Worm (Caenorhabditis elegans): ENCODE data around the gene sre-18.

sre-18 gene

DNA sequence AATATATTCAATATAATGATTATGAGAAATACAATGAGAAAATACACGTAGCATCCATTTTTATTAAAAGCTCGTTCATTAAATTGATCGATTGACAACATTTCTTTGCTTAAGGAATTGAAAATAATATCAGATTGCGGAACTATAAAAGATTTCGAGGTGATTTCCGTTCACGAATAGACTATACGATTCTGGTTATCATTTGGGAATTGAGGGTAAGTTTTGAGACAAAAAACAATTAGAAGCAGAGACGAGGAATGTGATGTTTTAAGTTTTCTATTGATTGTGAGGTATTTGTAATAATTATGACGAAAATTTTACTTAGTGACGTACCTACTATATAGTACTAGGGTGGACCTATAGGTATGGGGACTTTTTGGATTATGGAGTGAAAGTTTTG is 9.3 kb upstream of the sre-18 start, which contains the start of gene sre-19:
TSS of gene sre-19 (minus strand) at position 101 of the 400 bp plus-strand sequence.
- TF ChIP-seq gei-17 (GFP tag; optimal IDR thresholded peaks at IDR 0.05) (no peak), lin-26 (GFP tag; IDR thresholded peaks at IDR 0.05) (no peak), K11D2.4 (GFP tag; IDR thresholded peaks at IDR 0.05) (no peak), akir-1 (GFP tag; optimal IDR thresholded peaks at IDR 0.05) (no peak), F22D6.2 (tag; optimal IDR thresholded peaks at IDR 0.05) (no peak), ets-4 (GFP tag; optimal IDR thresholded peaks at IDR 0.05) (no peak), let-526 (GFP tag; IDR thresholded peaks at IDR 0.05) (no peak), hlh-26 (GFP tag; conservative IDR thresholded peaks at IDR 0.05) (no peak), somi-1 (GFP tag; optimal IDR thresholded peaks at IDR 0.05) (no peak), nhr-120 (GFP tag; IDR thresholded peaks at IDR 0.05) (no peak), sea-2 (GFP tag; IDR thresholded peaks at IDR 0.05) (no peak)

DNA sequence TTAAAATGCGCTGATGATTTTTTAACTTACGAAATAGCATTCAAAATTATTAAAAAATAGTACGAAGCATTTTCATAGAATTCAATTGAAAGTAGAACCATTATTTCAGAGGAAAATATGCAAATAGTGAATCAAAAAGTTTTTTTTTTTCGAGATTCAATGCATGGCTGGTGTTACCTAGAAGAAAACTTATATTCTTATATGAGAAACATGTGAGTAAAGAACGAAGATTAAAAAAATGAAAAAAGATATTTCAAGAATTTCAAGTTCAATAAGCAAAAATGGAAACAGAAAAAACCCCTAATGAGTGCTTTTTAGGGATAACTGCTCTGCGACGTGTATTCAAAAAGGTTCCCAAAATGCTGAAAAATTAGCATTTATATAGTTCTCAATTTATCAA is 6.4 kb upstream of the sre-18 start, which contains the start of gene sre-16:
TSS of gene sre-16 (minus strand) at position 101 of the 400 bp plus-strand sequence.
- TF ChIP-seq madf-6 (GFP tag; IDR thresholded peaks at IDR 0.05) (no peak), lin-54 (GFP tag; optimal IDR thresholded peaks at IDR 0.05) (no peak), dpff-1 (tag; optimal IDR thresholded peaks at IDR 0.05) (no peak), him-1 (tag; optimal IDR thresholded peaks at IDR 0.05) (no peak), rcor-1 (GFP tag; IDR thresholded peaks at IDR 0.05) (no peak), B0035.1 (tag; optimal IDR thresholded peaks at IDR 0.05) (no peak)

DNA sequence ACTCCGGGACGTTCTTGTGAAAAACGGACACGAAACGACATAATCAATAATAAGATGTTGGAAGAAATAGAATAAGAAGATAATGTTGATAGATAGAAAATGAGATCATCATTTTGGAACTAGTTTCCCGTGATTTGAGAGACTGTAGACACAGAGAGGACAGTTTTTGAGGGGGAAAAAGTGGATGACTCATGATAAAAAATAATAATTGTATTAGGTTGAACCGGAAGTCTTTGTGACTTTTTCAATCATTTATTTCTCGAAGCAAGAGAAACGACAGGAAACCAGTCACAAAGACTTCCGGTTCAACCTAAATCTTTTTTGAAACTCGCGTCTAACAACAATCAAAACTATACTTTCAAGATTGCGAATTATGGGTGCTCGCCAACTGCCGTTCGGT is 2.6 kb downstream of the sre-18 start, which contains the start of gene mlt-3:
TSS of gene mlt-3 (minus strand) at position 101 of the 400 bp plus-strand sequence.
- no peak for TF ChIP-seq F39B2.1 (GFP tag; IDR thresholded peaks at IDR 0.05)
- TF ChIP-seq egl-44 (GFP tag; IDR thresholded peaks at IDR 0.05), result no peak
- no peak for TF ChIP-seq B0261.1 (tag; optimal IDR thresholded peaks at IDR 0.05)
- TF ChIP-seq lin-26 (GFP tag; IDR thresholded peaks at IDR 0.05), result no peak
- no peak for TF ChIP-seq hmg-20 (GFP tag; IDR thresholded peaks at IDR 0.05)
- no peak for TF ChIP-seq ceh-40 (GFP tag; IDR thresholded peaks at IDR 0.05)
- no peak for TF ChIP-seq tbp1 (GFP tag; optimal IDR thresholded peaks at IDR 0.05)
- TF ChIP-seq lin-35 (GFP tag; optimal IDR thresholded peaks at IDR 0.05), result no peak
- no peak for TF ChIP-seq tlf-1 (GFP tag; optimal IDR thresholded peaks at IDR 0.05)
- no peak for TF ChIP-seq mcd-1 (GFP tag; IDR thresholded peaks at IDR 0.05)
- TF ChIP-seq lin-40 (tag; optimal IDR thresholded peaks at IDR 0.05), result no peak
- no peak for TF ChIP-seq ceh-91 (GFP tag; IDR thresholded peaks at IDR 0.05)
- TF ChIP-seq B0035.1 (tag; optimal IDR thresholded peaks at IDR 0.05), result no peak
- TF ChIP-seq ztf-3 (GFP tag; optimal IDR thresholded peaks at IDR 0.05), result no peak
- no peak for TF ChIP-seq pha-4 (tag; optimal IDR thresholded peaks at IDR 0.05)
- TF ChIP-seq dpl-1 (GFP tag; optimal IDR thresholded peaks at IDR 0.05), result no peak

DNA sequence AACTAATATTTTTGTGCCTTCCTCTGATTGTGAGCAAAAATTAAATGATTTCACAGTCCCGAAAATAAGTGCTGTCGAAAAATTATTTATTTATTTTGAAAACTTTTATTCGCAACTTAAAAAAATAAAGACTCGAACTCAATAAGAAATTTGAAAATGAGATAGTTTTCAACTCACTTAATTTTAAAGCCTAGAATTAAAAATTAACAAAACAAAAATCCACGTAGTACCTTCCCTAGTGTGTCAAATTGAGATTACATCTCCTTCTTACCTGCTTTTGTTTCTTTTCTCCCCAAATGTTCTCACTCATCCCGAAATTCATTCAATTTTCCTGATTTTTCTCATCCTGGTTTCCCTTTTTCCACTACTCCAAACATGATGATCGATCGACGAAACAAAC is 10.3 kb downstream of the sre-18 start, which contains the start of gene F35G2.5:
TSS of gene F35G2.5 (plus strand) at position 301 of the 400 bp plus-strand sequence.
- TF ChIP-seq ztf-28 (GFP tag; IDR thresholded peaks at IDR 0.05) (no peak), nfya-2 (GFP tag; IDR thresholded peaks at IDR 0.05) (no peak), unc-130 (GFP tag; optimal IDR thresholded peaks at IDR 0.05) (no peak), F37B4.10 (GFP tag; IDR thresholded peaks at IDR 0.05) (no peak), ets-4 (GFP tag; optimal IDR thresholded peaks at IDR 0.05) (no peak), snpc-1.3 (tag; optimal IDR thresholded peaks at IDR 0.05; ENCODE audit: insufficient read depth) (no peak), hmg-20 (GFP tag; IDR thresholded peaks at IDR 0.05) (no peak)

Measured in whole organism, young adult.